Worm (Caenorhabditis elegans) whole organism, young adult: Measurements from ENCODE around the gene xpf-1.

Source experiments
- ama-1 ChIP-seq, 3 experiments: fragments of 150-350 bp in 1 of 3; sonication (generic microtip) in 2 of 3; optimal IDR thresholded peaks; 2 replicates each; lab custom pipeline; 2014 to 2018; ENCODE audit warnings: missing biosample characterization in 2 of 3, missing genetic modification characterization in 2 of 3, missing genetic modification reagents in 2 of 3
- attf-5 ChIP-seq: fragments of 200-800 bp; sonication (Bioruptor generic); optimal IDR thresholded peaks from 2 replicates; lab custom pipeline; 2018; ENCODE audit warnings: mild to moderate bottlenecking, missing genetic modification characterization, missing compliant biosample characterization
- ekl-4 ChIP-seq: fragments of 200-800 bp; sonication (Bioruptor generic); IDR thresholded peaks from 2 replicates; pipeline ENCODE4 v1.3.6; 2022; ENCODE audit warnings: missing genetic modification reagents, missing genetic modification characterization, missing compliant biosample characterization
- him-1 ChIP-seq: sonication (generic microtip); optimal IDR thresholded peaks from 2 replicates; lab custom pipeline; 2016; ENCODE audit warnings: missing genotype, missing genetic modification reagents, missing genetic modification characterization, missing compliant biosample characterization
- let-607 ChIP-seq, 2 experiments: fragments of 200-800 bp in 1 of 2; sonication (Bioruptor generic) in 1 of 2; sonication (generic microtip) in 1 of 2; optimal IDR thresholded peaks; 2 replicates each; lab custom pipeline; 2016 to 2018; ENCODE audit warnings: mild to moderate bottlenecking in 2 of 2, missing compliant biosample characterization in 2 of 2, missing genetic modification characterization in 2 of 2, moderate library complexity in 2 of 2, missing genotype in 1 of 2
- mxl-1 ChIP-seq: sonication (generic microtip); optimal IDR thresholded peaks from 2 replicates; lab custom pipeline; 2016; ENCODE audit warnings: missing genetic modification characterization, missing compliant biosample characterization
- nfya-1 ChIP-seq: sonication (generic microtip); optimal IDR thresholded peaks from 2 replicates; lab custom pipeline; 2017; ENCODE audit warnings: antibody characterized with exemption, missing compliant biosample characterization, missing genetic modification characterization, borderline replicate concordance; ENCODE audit not compliant: insufficient read depth
- sea-2 ChIP-seq: fragments of 200-800 bp; sonication (Bioruptor generic); IDR thresholded peaks from 2 replicates; pipeline ENCODE4 v1.3.6; 2022; ENCODE audit warnings: missing genetic modification characterization, missing compliant biosample characterization
- snpc-4 ChIP-seq, 5 experiments: fragments of 150-350 bp in 1 of 5; sonication (generic microtip) in 4 of 5; optimal IDR thresholded peaks; 2 replicates each; lab custom pipeline; 2014 to 2018; ENCODE audit warnings: missing genetic modification characterization in 5 of 5, missing biosample characterization in 3 of 5, antibody characterized with exemption in 2 of 5, mild to moderate bottlenecking in 2 of 5, missing compliant biosample characterization in 2 of 5, missing genotype in 2 of 5, moderate library complexity in 2 of 5, missing genetic modification reagents in 1 of 5
- xnd-1 ChIP-seq: sonication (generic microtip); optimal IDR thresholded peaks from 2 replicates; lab custom pipeline; 2016; ENCODE audit warnings: missing genotype, missing genetic modification reagents, missing genetic modification characterization, missing compliant biosample characterization
- ztf-18 ChIP-seq: sonication (generic microtip); optimal IDR thresholded peaks from 2 replicates; lab custom pipeline; 2016; ENCODE audit warnings: missing genotype, mild to moderate bottlenecking, missing genetic modification characterization, missing compliant biosample characterization

- TF ChIP-seq let-607 (tag; optimal IDR thresholded peaks at IDR 0.05; lab: Kevin White, UChicago) (peak in 1 of 2 experiments; percentile 9), mxl-1 (no peak), ztf-18 (tag; lab: Kevin White, UChicago) (peak; percentile 27), sea-2 (GFP tag; lab: Robert Waterston, UW) (no peak), snpc-4 (GFP tag; optimal IDR thresholded peaks at IDR 0.05; lab: Kevin White, UChicago) (no peak), snpc-4 (tag; optimal IDR thresholded peaks at IDR 0.05; lab: Kevin White, UChicago) (peak in 1 of 4 experiments; percentile 13), attf-5 (GFP tag; lab: Kevin White, UChicago) (no peak), ama-1 (optimal IDR thresholded peaks at IDR 0.05; lab: Kevin White, UChicago) (no peak), ama-1 (GFP tag; optimal IDR thresholded peaks at IDR 0.05; lab: Kevin White, UChicago) (no peak), him-1 (no peak), xnd-1 (no peak), nfya-1 (no peak), ekl-4 (GFP tag; lab: Robert Waterston, UW) (peak; percentile 50; the same call in 1 of the 2 replicates)
Measured at ce11 chrII:11731174-11731724, 35.3 kb downstream of the xpf-1 start.
